Worm (Caenorhabditis elegans) whole organism, L1 larva: ENCODE results near the gene T15H9.5.

ENCODE experiments used
- C04F5.9 ChIP-seq: sonication (generic microtip); optimal IDR thresholded peaks from 2 replicates; lab custom pipeline; 2016; ENCODE audit warnings: missing genetic modification characterization, missing compliant biosample characterization
- C16A3.4 ChIP-seq: fragments of 150-350 bp; optimal IDR thresholded peaks from 2 replicates; lab custom pipeline; 2014; ENCODE audit warnings: missing biosample characterization, missing genetic modification characterization
- F16B12.6 ChIP-seq: fragments of 150-350 bp; optimal IDR thresholded peaks from 2 replicates; lab custom pipeline; 2014; ENCODE audit warnings: missing biosample characterization, missing genetic modification characterization
- Y116A8C.19 ChIP-seq: sonication (generic microtip); optimal IDR thresholded peaks from 2 replicates; lab custom pipeline; 2016; ENCODE audit warnings: missing compliant biosample characterization, missing genetic modification characterization, borderline replicate concordance
- aha-1 ChIP-seq: fragments of 150-350 bp; optimal IDR thresholded peaks from 2 replicates; lab custom pipeline; 2014; ENCODE audit warnings: missing biosample characterization, missing genetic modification characterization
- ama-1 ChIP-seq: fragments of 150-350 bp; optimal IDR thresholded peaks from 2 replicates; lab custom pipeline; 2014
- blmp-1 ChIP-seq: fragments of 150-350 bp; optimal IDR thresholded peaks from 2 replicates; lab custom pipeline; 2014; ENCODE audit warnings: missing biosample characterization, missing genetic modification characterization
- ceh-63 ChIP-seq: fragments of 200-800 bp; sonication (Bioruptor generic); optimal IDR thresholded peaks from 2 replicates; lab custom pipeline; 2018; ENCODE audit warnings: mild to moderate bottlenecking, missing genetic modification characterization, missing compliant biosample characterization
- ceh-8 ChIP-seq: fragments of 200-800 bp; sonication (Bioruptor generic); optimal IDR thresholded peaks from 2 replicates; lab custom pipeline; 2018; ENCODE audit warnings: mild to moderate bottlenecking, missing genetic modification characterization, moderate library complexity, missing compliant biosample characterization
- ceh-82 ChIP-seq, 3 experiments: fragments of 150-350 bp in 1 of 3; sonication (generic microtip) in 2 of 3; optimal IDR thresholded peaks; 2 replicates each; lab custom pipeline; 2014 to 2017; ENCODE audit warnings: missing biosample characterization in 3 of 3, missing genetic modification characterization in 3 of 3
- ces-1 ChIP-seq: fragments of 150-350 bp; optimal IDR thresholded peaks from 2 replicates; lab custom pipeline; 2014; ENCODE audit warnings: missing biosample characterization, missing genetic modification reagents, missing genetic modification characterization
- dsc-1 ChIP-seq: sonication (generic microtip); optimal IDR thresholded peaks from 2 replicates; lab custom pipeline; 2016; ENCODE audit warnings: mild to moderate bottlenecking, missing genetic modification characterization, missing compliant biosample characterization
- efl-3 ChIP-seq: fragments of 200-800 bp; sonication (Bioruptor generic); optimal IDR thresholded peaks from 2 replicates; lab custom pipeline; 2018; ENCODE audit warnings: mild to moderate bottlenecking, missing genetic modification characterization, missing compliant biosample characterization
- ets-5 ChIP-seq: fragments of 200-800 bp; sonication (Bioruptor generic); IDR thresholded peaks from 2 replicates; pipeline ENCODE4 v1.3.6; 2022; ENCODE audit warnings: missing genetic modification characterization, missing compliant biosample characterization
- fkh-4 ChIP-seq: sonication (generic microtip); optimal IDR thresholded peaks from 2 replicates; lab custom pipeline; 2016; ENCODE audit warnings: missing compliant biosample characterization, missing genetic modification characterization, borderline replicate concordance
- fkh-8 ChIP-seq: sonication (generic microtip); optimal IDR thresholded peaks from 2 replicates; lab custom pipeline; 2016; ENCODE audit warnings: mild to moderate bottlenecking, missing genetic modification characterization, missing compliant biosample characterization
- grh-1 ChIP-seq: fragments of 200-800 bp; sonication (Bioruptor generic); IDR thresholded peaks from 2 replicates; pipeline ENCODE4 v1.3.6; 2022; ENCODE audit warnings: missing genetic modification reagents, missing genetic modification characterization, missing compliant biosample characterization
- hlh-4 ChIP-seq: sonication (generic microtip); optimal IDR thresholded peaks from 2 replicates; lab custom pipeline; 2016; ENCODE audit warnings: mild to moderate bottlenecking, missing genetic modification characterization, missing compliant biosample characterization
- hpl-2 ChIP-seq: fragments of 150-350 bp; optimal IDR thresholded peaks from 2 replicates; lab custom pipeline; 2014; ENCODE audit warnings: missing biosample characterization, missing genetic modification reagents, missing genetic modification characterization
- isw-1 ChIP-seq: fragments of 200-800 bp; sonication (Bioruptor generic); IDR thresholded peaks from 2 replicates; pipeline ENCODE4 v1.3.6; 2022; ENCODE audit warnings: missing genetic modification characterization, missing compliant biosample characterization
- jun-1 ChIP-seq: fragments of 150-350 bp; optimal IDR thresholded peaks from 2 replicates; lab custom pipeline; 2014; ENCODE audit warnings: missing biosample characterization, missing genetic modification reagents, missing genetic modification characterization
- lin-14 ChIP-seq: fragments of 200-800 bp; sonication (Bioruptor generic); optimal IDR thresholded peaks from 2 replicates; lab custom pipeline; 2018; ENCODE audit warnings: mild to moderate bottlenecking, missing genetic modification characterization, moderate library complexity, missing compliant biosample characterization
- lin-15B ChIP-seq: fragments of 150-350 bp; sonication (generic microtip); optimal IDR thresholded peaks from 3 replicates; lab custom pipeline; 2014; ENCODE audit warnings: missing biosample characterization, missing genetic modification characterization
- lin-39 ChIP-seq: fragments of 150-350 bp; optimal IDR thresholded peaks from 2 replicates; lab custom pipeline; 2014; ENCODE audit warnings: missing biosample characterization, missing genetic modification reagents, missing genetic modification characterization
- lir-3 ChIP-seq: sonication (generic microtip); optimal IDR thresholded peaks from 2 replicates; lab custom pipeline; 2016; ENCODE audit warnings: mild to moderate bottlenecking, missing genetic modification characterization, moderate library complexity, missing compliant biosample characterization; ENCODE audit not compliant: poor library complexity
- lsy-2 ChIP-seq, 2 experiments: fragments of 150-350 bp; optimal IDR thresholded peaks; 2 replicates each; lab custom pipeline; 2014; ENCODE audit warnings: missing biosample characterization in 2 of 2, missing genetic modification characterization in 2 of 2
- mdl-1 ChIP-seq, 2 experiments: fragments of 150-350 bp; optimal IDR thresholded peaks; 2 replicates each; lab custom pipeline; 2014 to 2017; ENCODE audit warnings: missing biosample characterization in 2 of 2, missing genetic modification characterization in 2 of 2, inconsistent platforms in 1 of 2
- mef-2 ChIP-seq: fragments of 150-350 bp; optimal IDR thresholded peaks from 2 replicates; lab custom pipeline; 2014; ENCODE audit warnings: missing biosample characterization, missing genetic modification characterization
- mep-1 ChIP-seq: fragments of 150-350 bp; optimal IDR thresholded peaks from 2 replicates; lab custom pipeline; 2014; ENCODE audit warnings: missing biosample characterization, missing genetic modification characterization
- nhr-11 ChIP-seq: fragments of 150-350 bp; optimal IDR thresholded peaks from 2 replicates; lab custom pipeline; 2014; ENCODE audit warnings: missing biosample characterization, missing genetic modification characterization
- nhr-12 ChIP-seq: sonication (generic microtip); optimal IDR thresholded peaks from 2 replicates; lab custom pipeline; 2017; ENCODE audit warnings: missing biosample characterization, missing genetic modification characterization
- nhr-19 ChIP-seq: fragments of 200-800 bp; sonication (Bioruptor generic); conservative IDR thresholded peaks from 2 replicates; pipeline ENCODE4 v1.3.6; 2022; ENCODE audit warnings: missing genetic modification characterization, missing compliant biosample characterization
- nhr-237 ChIP-seq: fragments of 150-350 bp; optimal IDR thresholded peaks from 2 replicates; lab custom pipeline; 2014; ENCODE audit warnings: missing biosample characterization, missing genetic modification characterization
- nhr-28 ChIP-seq: fragments of 150-350 bp; optimal IDR thresholded peaks from 2 replicates; lab custom pipeline; 2014; ENCODE audit warnings: missing biosample characterization, missing genetic modification characterization
- nhr-47 ChIP-seq: sonication (generic microtip); optimal IDR thresholded peaks from 2 replicates; lab custom pipeline; 2016; ENCODE audit warnings: mild to moderate bottlenecking, missing genetic modification characterization, moderate library complexity, missing compliant biosample characterization
- nhr-71 ChIP-seq: sonication (generic microtip); optimal IDR thresholded peaks from 2 replicates; lab custom pipeline; 2016; ENCODE audit warnings: mild to moderate bottlenecking, missing genetic modification characterization, moderate library complexity, missing compliant biosample characterization
- nhr-76 ChIP-seq: sonication (generic microtip); optimal IDR thresholded peaks from 2 replicates; lab custom pipeline; 2017; ENCODE audit warnings: missing biosample characterization, missing genetic modification characterization
- nhr-77 ChIP-seq: fragments of 150-350 bp; optimal IDR thresholded peaks from 2 replicates; lab custom pipeline; 2014; ENCODE audit warnings: missing biosample characterization, missing genetic modification characterization
- pag-3 ChIP-seq: sonication (generic microtip); optimal IDR thresholded peaks from 2 replicates; lab custom pipeline; 2017; ENCODE audit warnings: missing genetic modification characterization, mild to moderate bottlenecking, missing compliant biosample characterization, antibody characterized with exemption, borderline replicate concordance; ENCODE audit not compliant: insufficient read depth
- pax-3 ChIP-seq: fragments of 200-800 bp; sonication (Bioruptor generic); optimal IDR thresholded peaks from 2 replicates; lab custom pipeline; 2018; ENCODE audit warnings: mild to moderate bottlenecking, missing genetic modification characterization, moderate library complexity, missing compliant biosample characterization
- pqm-1 ChIP-seq: sonication (generic microtip); optimal IDR thresholded peaks from 3 replicates; lab custom pipeline; 2017; ENCODE audit warnings: missing biosample characterization, missing genetic modification characterization
- rnt-1 ChIP-seq: sonication (generic microtip); optimal IDR thresholded peaks from 2 replicates; lab custom pipeline; 2016; ENCODE audit warnings: mild to moderate bottlenecking, missing genetic modification characterization, moderate library complexity, missing compliant biosample characterization
- skn-1 ChIP-seq: fragments of 150-350 bp; optimal IDR thresholded peaks from 2 replicates; lab custom pipeline; 2014; ENCODE audit warnings: missing biosample characterization, missing genetic modification characterization
- snpc-4 ChIP-seq: fragments of 150-350 bp; optimal IDR thresholded peaks from 2 replicates; lab custom pipeline; 2014; ENCODE audit warnings: missing biosample characterization, missing genetic modification characterization
- snu-23 ChIP-seq: sonication (generic microtip); optimal IDR thresholded peaks from 2 replicates; lab custom pipeline; 2016; ENCODE audit warnings: missing genetic modification characterization, missing compliant biosample characterization
- sptf-1 ChIP-seq: fragments of 150-350 bp; optimal IDR thresholded peaks from 2 replicates; lab custom pipeline; 2014; ENCODE audit warnings: missing biosample characterization, missing genetic modification characterization
- tbx-2 ChIP-seq: sonication (generic microtip); optimal IDR thresholded peaks from 2 replicates; lab custom pipeline; 2016; ENCODE audit warnings: missing genetic modification characterization, missing compliant biosample characterization
- unc-30 ChIP-seq: sonication (generic microtip); optimal IDR thresholded peaks from 2 replicates; lab custom pipeline; 2017; ENCODE audit warnings: missing biosample characterization, missing genetic modification characterization
- unc-86 ChIP-seq: sonication (generic microtip); optimal IDR thresholded peaks from 2 replicates; lab custom pipeline; 2016; ENCODE audit warnings: missing genetic modification characterization, missing compliant biosample characterization
- unc-98 ChIP-seq: fragments of 200-800 bp; sonication (Bioruptor generic); IDR thresholded peaks from 2 replicates; pipeline ENCODE4 v1.3.6; 2022; ENCODE audit warnings: missing genetic modification characterization, missing compliant biosample characterization
- vab-15 ChIP-seq: sonication (generic microtip); optimal IDR thresholded peaks from 2 replicates; lab custom pipeline; 2017; ENCODE audit warnings: missing genotype, mild to moderate bottlenecking, missing genetic modification characterization, missing compliant biosample characterization
- zag-1 ChIP-seq: fragments of 150-350 bp; optimal IDR thresholded peaks from 2 replicates; lab custom pipeline; 2014; ENCODE audit warnings: missing biosample characterization, missing genetic modification characterization
- zip-4 ChIP-seq: fragments of 200-800 bp; sonication (Bioruptor generic); optimal IDR thresholded peaks from 2 replicates; lab custom pipeline; 2018; ENCODE audit warnings: mild to moderate bottlenecking, missing genetic modification characterization, moderate library complexity, missing compliant biosample characterization
- ztf-11 ChIP-seq, 2 experiments: sonication (generic microtip); optimal IDR thresholded peaks; 2 replicates each; lab custom pipeline; 2016 to 2017; ENCODE audit warnings: missing genetic modification characterization in 2 of 2, missing biosample characterization in 1 of 2, missing compliant biosample characterization in 1 of 2
- ztf-4 ChIP-seq: fragments of 150-350 bp; optimal IDR thresholded peaks from 2 replicates; lab custom pipeline; 2014; ENCODE audit warnings: missing biosample characterization, missing genetic modification characterization

T15H9.5 gene

ce11 chrII:9601069-9601468, 10.2 kb downstream of the T15H9.5 start:
- no peak for TF ChIP-seq nhr-77
- no peak for TF ChIP-seq ceh-63 (GFP tag; lab: Kevin White, UChicago)
- TF ChIP-seq hlh-4 = no peak
- TF ChIP-seq dsc-1 (tag; lab: Kevin White, UChicago) = no peak
- TF ChIP-seq lir-3 (tag; lab: Kevin White, UChicago) = peak; percentile 63
- TF ChIP-seq pqm-1 (tag; lab: Kevin White, UChicago) = no peak
- no peak for TF ChIP-seq nhr-12 (tag; lab: Kevin White, UChicago)
- TF ChIP-seq mef-2 (tag; lab: Kevin White, UChicago) = peak; percentile 27
- no peak for TF ChIP-seq isw-1 (GFP tag; lab: Robert Waterston, UW)
- TF ChIP-seq ces-1 = no peak
- no peak for TF ChIP-seq nhr-76
- TF ChIP-seq nhr-237 (tag; lab: Kevin White, UChicago) = no peak
- peak; percentile 70 for TF ChIP-seq lin-39 (tag; lab: Kevin White, UChicago)
- no peak for TF ChIP-seq efl-3 (GFP tag; lab: Kevin White, UChicago)
- no peak for TF ChIP-seq lin-15B (tag; lab: Kevin White, UChicago)
- TF ChIP-seq C16A3.4 (tag; lab: Kevin White, UChicago) = peak; percentile 61
- no peak for TF ChIP-seq aha-1 (tag; lab: Kevin White, UChicago)
- TF ChIP-seq blmp-1 (tag; lab: Kevin White, UChicago) = peak; percentile 97
- TF ChIP-seq fkh-4 (tag; lab: Kevin White, UChicago) = no peak
- no peak for TF ChIP-seq F16B12.6 (tag; lab: Kevin White, UChicago)
- TF ChIP-seq fkh-8 (tag; lab: Kevin White, UChicago) = no peak
- TF ChIP-seq zip-4 (GFP tag; lab: Kevin White, UChicago) = peak; percentile 7
- TF ChIP-seq zag-1 (tag; lab: Kevin White, UChicago) = no peak
- TF ChIP-seq ztf-4 (tag; lab: Kevin White, UChicago) = peak; percentile 83
- no peak for TF ChIP-seq ztf-11 (tag; optimal IDR thresholded peaks at IDR 0.05; lab: Kevin White, UChicago)
- TF ChIP-seq rnt-1 = peak; percentile 67
- no peak for TF ChIP-seq sptf-1
- TF ChIP-seq ama-1 (lab: Kevin White, UChicago) = peak; percentile 2
- TF ChIP-seq ceh-8 (GFP tag; lab: Kevin White, UChicago) = no peak
- no peak for TF ChIP-seq skn-1 (tag; lab: Kevin White, UChicago)
- TF ChIP-seq lin-14 (GFP tag; lab: Kevin White, UChicago) = peak; percentile 96
- TF ChIP-seq unc-86 (tag; lab: Kevin White, UChicago) = no peak
- TF ChIP-seq snpc-4 = no peak
- peak; percentile 7 for TF ChIP-seq hpl-2 (GFP tag; lab: Kevin White, UChicago)
- peak in 1 of 2 experiments; percentile 96 for TF ChIP-seq mdl-1 (tag; optimal IDR thresholded peaks at IDR 0.05; lab: Kevin White, UChicago)
- peak; percentile 27 for TF ChIP-seq jun-1
- TF ChIP-seq grh-1 (GFP tag; lab: Robert Waterston, UW) = peak; percentile 55
- no peak for TF ChIP-seq pag-3 (tag; lab: Kevin White, UChicago)
- peak; percentile 93 for TF ChIP-seq nhr-71 (tag; lab: Kevin White, UChicago)
- TF ChIP-seq ets-5 (GFP tag; lab: Robert Waterston, UW) = no peak
- TF ChIP-seq vab-15 (tag; lab: Kevin White, UChicago) = no peak
- no peak for TF ChIP-seq unc-30 (tag; lab: Kevin White, UChicago)
- peak; percentile 68 to 74 for TF ChIP-seq lsy-2 (tag; optimal IDR thresholded peaks at IDR 0.05; lab: Kevin White, UChicago)
- TF ChIP-seq snu-23 (GFP tag; lab: Kevin White, UChicago) = peak; percentile 88
- no peak for TF ChIP-seq unc-98 (GFP tag; lab: Robert Waterston, UW)
- no peak for TF ChIP-seq C04F5.9 (tag; lab: Kevin White, UChicago)
- TF ChIP-seq pax-3 (tag; lab: Kevin White, UChicago) = no peak
- TF ChIP-seq mep-1 = peak; percentile 83
- peak; percentile 73 for TF ChIP-seq tbx-2 (tag; lab: Kevin White, UChicago)
- TF ChIP-seq nhr-19 (GFP tag; lab: Robert Waterston, UW) = peak; percentile 94
- TF ChIP-seq nhr-28 (tag; lab: Kevin White, UChicago) = no peak
- no peak for TF ChIP-seq Y116A8C.19
- TF ChIP-seq nhr-47 (tag; lab: Kevin White, UChicago) = peak; percentile 74
- TF ChIP-seq ceh-82 (tag; optimal IDR thresholded peaks at IDR 0.05; lab: Kevin White, UChicago) = no peak
- peak; percentile 88 for TF ChIP-seq nhr-11 (tag; lab: Kevin White, UChicago)
